Fruit fly (Drosophila melanogaster) Kc167 (cell line): ENCODE measurements around the gene CAH3.

ENCODE experiments used
- Sin3A ChIP-seq: fragments of >200 bp; optimal IDR thresholded peaks from 2 replicates; lab custom pipeline; 2018; ENCODE audit warnings: missing external identifiers
- h ChIP-seq: fragments of >200 bp; optimal IDR thresholded peaks from 3 replicates; lab custom pipeline; 2018; ENCODE audit warnings: missing external identifiers
- insv ChIP-seq: fragments of >200 bp; optimal IDR thresholded peaks from 3 replicates; lab custom pipeline; 2018; ENCODE audit warnings: missing external identifiers
- psq ChIP-seq: fragments of >200 bp; optimal IDR thresholded peaks from 2 replicates; lab custom pipeline; 2017; ENCODE audit warnings: missing external identifiers
- ttk ChIP-seq: sonication (Bioruptor generic); optimal IDR thresholded peaks from 2 replicates; lab custom pipeline; 2017; ENCODE audit warnings: missing external identifiers

DNA sequence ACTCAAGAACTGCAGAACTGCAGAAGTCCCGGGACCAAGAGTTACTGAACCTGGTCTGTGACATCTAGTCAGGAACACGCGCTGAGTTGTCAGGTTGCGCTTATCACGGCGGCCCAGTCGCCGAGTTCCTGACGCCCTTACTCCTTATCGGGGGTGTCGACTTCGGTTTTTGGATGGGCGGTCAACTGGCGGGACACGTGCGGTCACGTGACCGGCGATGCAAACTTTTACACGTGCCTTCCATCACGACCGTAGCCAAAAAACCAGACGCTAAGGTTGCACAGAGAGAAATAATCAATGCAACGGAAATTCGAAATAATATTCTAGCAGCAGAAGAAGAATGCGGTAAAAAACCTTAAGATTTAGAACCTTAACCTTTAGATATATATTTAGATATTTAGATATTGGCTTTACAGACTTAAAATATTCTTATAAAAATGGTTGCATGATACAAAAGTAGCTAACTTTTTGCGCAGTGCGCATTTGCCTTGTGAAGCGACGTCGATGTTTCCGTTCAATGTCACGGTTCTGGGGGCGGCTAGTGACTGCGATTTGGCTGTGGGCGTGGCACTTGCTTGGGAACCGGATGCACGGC, 42.4 kb downstream of the CAH3 start:
- no peak for TF ChIP-seq Sin3A (lab: Kevin White, UChicago)
- no peak for TF ChIP-seq h (lab: Kevin White, UChicago)
- TF ChIP-seq ttk (lab: Kevin White, UChicago): no peak
- no peak for TF ChIP-seq psq (lab: Kevin White, UChicago)
- TF ChIP-seq insv: no peak
